Worm (Caenorhabditis elegans) whole organism, L1 larva: ENCODE data around the gene F26F4.8.

Experiments used
- F16B12.6 ChIP-seq: fragments of 150-350 bp; optimal IDR thresholded peaks from 2 replicates; lab custom pipeline; 2014; ENCODE audit warnings: missing biosample characterization, missing genetic modification characterization
- aly-2 ChIP-seq: fragments of 150-350 bp; optimal IDR thresholded peaks from 2 replicates; lab custom pipeline; 2014; ENCODE audit warnings: missing biosample characterization, missing genetic modification characterization
- ama-1 ChIP-seq: fragments of 150-350 bp; optimal IDR thresholded peaks from 2 replicates; lab custom pipeline; 2014
- blmp-1 ChIP-seq: fragments of 150-350 bp; optimal IDR thresholded peaks from 2 replicates; lab custom pipeline; 2014; ENCODE audit warnings: missing biosample characterization, missing genetic modification characterization
- ceh-63 ChIP-seq: fragments of 200-800 bp; sonication (Bioruptor generic); optimal IDR thresholded peaks from 2 replicates; lab custom pipeline; 2018; ENCODE audit warnings: mild to moderate bottlenecking, missing genetic modification characterization, missing compliant biosample characterization
- ceh-8 ChIP-seq: fragments of 200-800 bp; sonication (Bioruptor generic); optimal IDR thresholded peaks from 2 replicates; lab custom pipeline; 2018; ENCODE audit warnings: mild to moderate bottlenecking, missing genetic modification characterization, moderate library complexity, missing compliant biosample characterization
- ceh-82 ChIP-seq, 3 experiments: fragments of 150-350 bp in 1 of 3; sonication (generic microtip) in 2 of 3; optimal IDR thresholded peaks; 2 replicates each; lab custom pipeline; 2014 to 2017; ENCODE audit warnings: missing biosample characterization in 3 of 3, missing genetic modification characterization in 3 of 3
- ceh-90 ChIP-seq: sonication (generic microtip); optimal IDR thresholded peaks from 2 replicates; lab custom pipeline; 2016; ENCODE audit warnings: missing genetic modification characterization, missing compliant biosample characterization
- efl-1 ChIP-seq, 4 experiments: fragments of 150-350 bp; optimal IDR thresholded peaks in 3 of 4; peaks in 1 of 4; 1 replicate in 1 of 4; 2 replicates in 3 of 4; lab custom pipeline; 2014; ENCODE audit warnings: missing biosample characterization in 2 of 4, missing genetic modification characterization in 2 of 4, missing genetic modification reagents in 2 of 4
- fkh-4 ChIP-seq: sonication (generic microtip); optimal IDR thresholded peaks from 2 replicates; lab custom pipeline; 2016; ENCODE audit warnings: missing compliant biosample characterization, missing genetic modification characterization, borderline replicate concordance
- fkh-8 ChIP-seq: sonication (generic microtip); optimal IDR thresholded peaks from 2 replicates; lab custom pipeline; 2016; ENCODE audit warnings: mild to moderate bottlenecking, missing genetic modification characterization, missing compliant biosample characterization
- fos-1 ChIP-seq: fragments of 150-350 bp; optimal IDR thresholded peaks from 2 replicates; lab custom pipeline; 2014; ENCODE audit warnings: missing biosample characterization, missing genetic modification characterization
- hlh-4 ChIP-seq: sonication (generic microtip); optimal IDR thresholded peaks from 2 replicates; lab custom pipeline; 2016; ENCODE audit warnings: mild to moderate bottlenecking, missing genetic modification characterization, missing compliant biosample characterization
- hpl-2 ChIP-seq: fragments of 150-350 bp; optimal IDR thresholded peaks from 2 replicates; lab custom pipeline; 2014; ENCODE audit warnings: missing biosample characterization, missing genetic modification reagents, missing genetic modification characterization
- irx-1 ChIP-seq: sonication (generic microtip); optimal IDR thresholded peaks from 2 replicates; lab custom pipeline; 2016; ENCODE audit warnings: missing genetic modification characterization, missing compliant biosample characterization
- isw-1 ChIP-seq: fragments of 200-800 bp; sonication (Bioruptor generic); IDR thresholded peaks from 2 replicates; pipeline ENCODE4 v1.3.6; 2022; ENCODE audit warnings: missing genetic modification characterization, missing compliant biosample characterization
- jun-1 ChIP-seq: fragments of 150-350 bp; optimal IDR thresholded peaks from 2 replicates; lab custom pipeline; 2014; ENCODE audit warnings: missing biosample characterization, missing genetic modification reagents, missing genetic modification characterization
- lin-13 ChIP-seq: fragments of 150-350 bp; optimal IDR thresholded peaks from 2 replicates; lab custom pipeline; 2014; ENCODE audit warnings: missing biosample characterization, missing genetic modification reagents, missing genetic modification characterization
- lin-14 ChIP-seq: fragments of 200-800 bp; sonication (Bioruptor generic); optimal IDR thresholded peaks from 2 replicates; lab custom pipeline; 2018; ENCODE audit warnings: mild to moderate bottlenecking, missing genetic modification characterization, moderate library complexity, missing compliant biosample characterization
- lin-15B ChIP-seq: fragments of 150-350 bp; sonication (generic microtip); optimal IDR thresholded peaks from 3 replicates; lab custom pipeline; 2014; ENCODE audit warnings: missing biosample characterization, missing genetic modification characterization
- lin-35 ChIP-seq, 2 experiments: fragments of 150-350 bp; optimal IDR thresholded peaks; 2 replicates each; lab custom pipeline; 2014; ENCODE audit warnings: missing biosample characterization in 2 of 2, missing genetic modification characterization in 2 of 2, missing genetic modification reagents in 2 of 2
- lir-3 ChIP-seq: sonication (generic microtip); optimal IDR thresholded peaks from 2 replicates; lab custom pipeline; 2016; ENCODE audit warnings: mild to moderate bottlenecking, missing genetic modification characterization, moderate library complexity, missing compliant biosample characterization; ENCODE audit not compliant: poor library complexity
- lsy-2 ChIP-seq, 2 experiments: fragments of 150-350 bp; optimal IDR thresholded peaks; 2 replicates each; lab custom pipeline; 2014; ENCODE audit warnings: missing biosample characterization in 2 of 2, missing genetic modification characterization in 2 of 2
- mab-9 ChIP-seq: fragments of 200-800 bp; sonication (Bioruptor generic); IDR thresholded peaks from 2 replicates; pipeline ENCODE4 v1.3.6; 2022; ENCODE audit warnings: missing genetic modification reagents, missing genetic modification characterization, missing compliant biosample characterization
- mef-2 ChIP-seq: fragments of 150-350 bp; optimal IDR thresholded peaks from 2 replicates; lab custom pipeline; 2014; ENCODE audit warnings: missing biosample characterization, missing genetic modification characterization
- nhr-11 ChIP-seq: fragments of 150-350 bp; optimal IDR thresholded peaks from 2 replicates; lab custom pipeline; 2014; ENCODE audit warnings: missing biosample characterization, missing genetic modification characterization
- nhr-20 ChIP-seq: sonication (generic microtip); optimal IDR thresholded peaks from 2 replicates; lab custom pipeline; 2016; ENCODE audit warnings: mild to moderate bottlenecking, missing genetic modification characterization, missing compliant biosample characterization
- nhr-237 ChIP-seq: fragments of 150-350 bp; optimal IDR thresholded peaks from 2 replicates; lab custom pipeline; 2014; ENCODE audit warnings: missing biosample characterization, missing genetic modification characterization
- nhr-47 ChIP-seq: sonication (generic microtip); optimal IDR thresholded peaks from 2 replicates; lab custom pipeline; 2016; ENCODE audit warnings: mild to moderate bottlenecking, missing genetic modification characterization, moderate library complexity, missing compliant biosample characterization
- nhr-84 ChIP-seq: sonication (generic microtip); optimal IDR thresholded peaks from 2 replicates; lab custom pipeline; 2017; ENCODE audit warnings: missing biosample characterization, missing genetic modification characterization
- nhr-85 ChIP-seq: sonication (generic microtip); peaks from one replicate; lab custom pipeline; 2016; ENCODE audit warnings: missing genetic modification characterization, inconsistent platforms, missing compliant biosample characterization
- pag-3 ChIP-seq: sonication (generic microtip); optimal IDR thresholded peaks from 2 replicates; lab custom pipeline; 2017; ENCODE audit warnings: missing genetic modification characterization, mild to moderate bottlenecking, missing compliant biosample characterization, antibody characterized with exemption, borderline replicate concordance; ENCODE audit not compliant: insufficient read depth
- pax-3 ChIP-seq: fragments of 200-800 bp; sonication (Bioruptor generic); optimal IDR thresholded peaks from 2 replicates; lab custom pipeline; 2018; ENCODE audit warnings: mild to moderate bottlenecking, missing genetic modification characterization, moderate library complexity, missing compliant biosample characterization
- pqm-1 ChIP-seq: sonication (generic microtip); optimal IDR thresholded peaks from 3 replicates; lab custom pipeline; 2017; ENCODE audit warnings: missing biosample characterization, missing genetic modification characterization
- rnt-1 ChIP-seq: sonication (generic microtip); optimal IDR thresholded peaks from 2 replicates; lab custom pipeline; 2016; ENCODE audit warnings: mild to moderate bottlenecking, missing genetic modification characterization, moderate library complexity, missing compliant biosample characterization
- skn-1 ChIP-seq: fragments of 150-350 bp; optimal IDR thresholded peaks from 2 replicates; lab custom pipeline; 2014; ENCODE audit warnings: missing biosample characterization, missing genetic modification characterization
- snpc-4 ChIP-seq: fragments of 150-350 bp; optimal IDR thresholded peaks from 2 replicates; lab custom pipeline; 2014; ENCODE audit warnings: missing biosample characterization, missing genetic modification characterization
- sox-4 ChIP-seq: sonication (generic microtip); optimal IDR thresholded peaks from 2 replicates; lab custom pipeline; 2016; ENCODE audit warnings: missing genetic modification characterization, missing compliant biosample characterization
- sptf-1 ChIP-seq: fragments of 150-350 bp; optimal IDR thresholded peaks from 2 replicates; lab custom pipeline; 2014; ENCODE audit warnings: missing biosample characterization, missing genetic modification characterization
- sup-37 ChIP-seq: fragments of 200-800 bp; sonication (Bioruptor generic); optimal IDR thresholded peaks from 2 replicates; lab custom pipeline; 2018; ENCODE audit warnings: mild to moderate bottlenecking, missing genetic modification characterization, missing compliant biosample characterization
- swsn-7 ChIP-seq: sonication (generic microtip); optimal IDR thresholded peaks from 2 replicates; lab custom pipeline; 2016; ENCODE audit warnings: missing genetic modification characterization, missing compliant biosample characterization
- tbx-2 ChIP-seq: sonication (generic microtip); optimal IDR thresholded peaks from 2 replicates; lab custom pipeline; 2016; ENCODE audit warnings: missing genetic modification characterization, missing compliant biosample characterization
- unc-30 ChIP-seq: sonication (generic microtip); optimal IDR thresholded peaks from 2 replicates; lab custom pipeline; 2017; ENCODE audit warnings: missing biosample characterization, missing genetic modification characterization
- unc-86 ChIP-seq: sonication (generic microtip); optimal IDR thresholded peaks from 2 replicates; lab custom pipeline; 2016; ENCODE audit warnings: missing genetic modification characterization, missing compliant biosample characterization
- vab-15 ChIP-seq: sonication (generic microtip); optimal IDR thresholded peaks from 2 replicates; lab custom pipeline; 2017; ENCODE audit warnings: missing genotype, mild to moderate bottlenecking, missing genetic modification characterization, missing compliant biosample characterization
- xbp-1 ChIP-seq: sonication (generic microtip); optimal IDR thresholded peaks from 2 replicates; lab custom pipeline; 2016; ENCODE audit warnings: missing genetic modification characterization, missing compliant biosample characterization
- zag-1 ChIP-seq: fragments of 150-350 bp; optimal IDR thresholded peaks from 2 replicates; lab custom pipeline; 2014; ENCODE audit warnings: missing biosample characterization, missing genetic modification characterization
- zip-4 ChIP-seq: fragments of 200-800 bp; sonication (Bioruptor generic); optimal IDR thresholded peaks from 2 replicates; lab custom pipeline; 2018; ENCODE audit warnings: mild to moderate bottlenecking, missing genetic modification characterization, moderate library complexity, missing compliant biosample characterization
- ztf-4 ChIP-seq: fragments of 150-350 bp; optimal IDR thresholded peaks from 2 replicates; lab custom pipeline; 2014; ENCODE audit warnings: missing biosample characterization, missing genetic modification characterization

F26F4.8 gene

DNA sequence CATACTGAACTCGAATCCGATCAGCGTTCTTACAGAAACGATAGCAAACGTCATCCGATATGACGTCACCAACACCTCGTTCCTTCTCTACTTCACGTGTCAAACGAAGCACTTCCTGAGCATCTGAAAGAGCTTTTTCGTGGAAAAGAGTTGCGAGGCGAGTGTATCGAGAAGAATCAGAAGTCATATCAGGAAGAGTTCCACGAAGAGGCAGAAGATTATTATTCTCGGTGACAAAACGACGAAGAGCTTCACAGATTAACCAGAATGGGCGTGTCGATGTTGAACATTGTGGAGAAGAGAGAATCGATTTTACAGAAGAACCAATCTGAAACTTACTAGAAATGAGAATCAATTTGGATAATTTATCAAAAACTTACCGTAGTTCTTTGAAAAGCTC is 13.6 kb upstream of the F26F4.8 start:
- no peak for TF ChIP-seq swsn-7
- no peak for TF ChIP-seq nhr-11 (tag; lab: Kevin White, UChicago)
- no peak for TF ChIP-seq hlh-4 (tag; lab: Kevin White, UChicago)
- TF ChIP-seq pag-3 (tag; lab: Kevin White, UChicago) = no peak
- TF ChIP-seq nhr-20 = no peak
- TF ChIP-seq nhr-47 (tag; lab: Kevin White, UChicago) = no peak
- TF ChIP-seq ama-1 (lab: Kevin White, UChicago) = no peak
- no peak for TF ChIP-seq sup-37
- TF ChIP-seq fkh-8 (tag; lab: Kevin White, UChicago) = no peak
- no peak for TF ChIP-seq blmp-1 (tag; lab: Kevin White, UChicago)
- TF ChIP-seq snpc-4 (tag; lab: Kevin White, UChicago) = no peak
- TF ChIP-seq pax-3 (tag; lab: Kevin White, UChicago) = no peak
- TF ChIP-seq xbp-1 (tag; lab: Kevin White, UChicago) = no peak
- TF ChIP-seq fos-1 (tag; lab: Kevin White, UChicago) = no peak
- TF ChIP-seq vab-15 (tag; lab: Kevin White, UChicago) = no peak
- no peak for TF ChIP-seq irx-1 (tag; lab: Kevin White, UChicago)
- no peak for TF ChIP-seq nhr-237
- no peak for TF ChIP-seq lin-35 (GFP tag; optimal IDR thresholded peaks at IDR 0.05; lab: Kevin White, UChicago)

DNA sequence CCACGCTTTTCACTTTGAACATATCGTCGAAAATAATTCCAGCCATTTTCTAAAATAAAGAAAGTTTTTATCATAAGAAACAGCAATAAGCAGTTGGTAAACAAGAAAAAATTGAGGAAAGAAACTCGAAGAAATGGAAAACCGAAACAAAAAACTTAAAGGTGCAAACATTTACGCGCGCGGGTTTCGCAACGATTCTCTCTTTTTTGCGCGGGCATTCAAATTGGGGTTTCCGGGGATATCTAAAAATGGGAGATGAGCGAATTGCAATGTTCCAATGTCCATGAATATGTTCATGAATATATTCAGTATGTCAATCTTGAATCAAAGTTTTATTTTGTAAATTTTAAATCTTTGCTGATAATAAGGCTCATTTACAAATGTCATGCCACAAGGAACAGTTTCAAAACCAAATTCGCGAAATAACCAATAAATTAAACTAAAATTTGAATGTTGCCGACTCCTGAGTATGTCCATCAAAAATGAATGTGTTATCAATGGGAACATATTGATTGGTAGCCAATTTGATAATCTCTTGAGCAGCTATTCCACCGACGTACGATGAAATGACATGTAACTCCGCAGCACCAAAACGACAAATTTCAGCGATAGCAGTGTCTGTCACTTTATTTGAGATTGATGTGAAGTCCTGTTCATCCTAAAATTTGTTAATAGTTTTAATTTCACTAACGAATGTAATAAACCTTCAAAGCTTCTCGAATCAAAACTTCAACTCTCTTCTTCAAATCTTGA is 12.9 kb upstream of the F26F4.8 start, which contains the start of gene rpb-8:
Gene rpb-8, minus strand, starts transcription at position 49 of the 753 bp plus-strand sequence.
- no peak for TF ChIP-seq nhr-85
- TF ChIP-seq fkh-4 (tag; lab: Kevin White, UChicago) = no peak
- no peak for TF ChIP-seq nhr-237
- peak; percentile 27 for TF ChIP-seq ceh-90 (tag; lab: Kevin White, UChicago)
- TF ChIP-seq lin-13 (GFP tag; lab: Kevin White, UChicago) = peak; percentile 38
- no peak for TF ChIP-seq mef-2
- TF ChIP-seq ceh-8 (GFP tag; lab: Kevin White, UChicago) = no peak
- TF ChIP-seq ceh-63 (GFP tag; lab: Kevin White, UChicago) = no peak
- TF ChIP-seq rnt-1 = peak; percentile 74
- no peak for TF ChIP-seq unc-30 (tag; lab: Kevin White, UChicago)
- peak; percentile 38 for TF ChIP-seq tbx-2
- TF ChIP-seq snpc-4 (tag; lab: Kevin White, UChicago) = no peak
- TF ChIP-seq lin-15B (tag; lab: Kevin White, UChicago) = peak; percentile 46
- peak; percentile 77 for TF ChIP-seq blmp-1 (tag; lab: Kevin White, UChicago)
- TF ChIP-seq aly-2 = no peak
- peak; percentile 2; the same call in 1 of the 2 replicates for TF ChIP-seq isw-1
- peak; percentile 22 for TF ChIP-seq zip-4 (GFP tag; lab: Kevin White, UChicago)
- TF ChIP-seq nhr-84 (tag; lab: Kevin White, UChicago) = no peak
- peak; percentile 37 for TF ChIP-seq lir-3
- peak; percentile 29 for TF ChIP-seq swsn-7
- peak; percentile 19 for TF ChIP-seq hpl-2 (GFP tag; lab: Kevin White, UChicago)
- peak; percentile 53 for TF ChIP-seq skn-1
- TF ChIP-seq sox-4 = no peak
- no peak for TF ChIP-seq lin-14 (GFP tag; lab: Kevin White, UChicago)
- TF ChIP-seq efl-1 (optimal IDR thresholded peaks at IDR 0.05; lab: Kevin White, UChicago) = peak; percentile 87 to 93
- peak; percentile 93 to 99 for TF ChIP-seq efl-1 (GFP tag; optimal IDR thresholded peaks at IDR 0.05 in 1 of 2; lab: Kevin White, UChicago)
- peak in 2 of 3 experiments; percentile 28 to 71 for TF ChIP-seq ceh-82 (tag; optimal IDR thresholded peaks at IDR 0.05; lab: Kevin White, UChicago)
- TF ChIP-seq nhr-11 (tag; lab: Kevin White, UChicago) = no peak
- TF ChIP-seq nhr-20 = peak; percentile 45
- TF ChIP-seq zag-1 (tag; lab: Kevin White, UChicago) = no peak
- peak; percentile 56 to 80 for TF ChIP-seq lsy-2 (tag; optimal IDR thresholded peaks at IDR 0.05; lab: Kevin White, UChicago)
- TF ChIP-seq jun-1 (tag; lab: Kevin White, UChicago) = no peak
- no peak for TF ChIP-seq vab-15 (tag; lab: Kevin White, UChicago)
- no peak for TF ChIP-seq sptf-1 (tag; lab: Kevin White, UChicago)
- no peak for TF ChIP-seq unc-86
- no peak for TF ChIP-seq mab-9 (GFP tag; lab: Robert Waterston, UW)
- TF ChIP-seq irx-1 (tag; lab: Kevin White, UChicago) = peak; percentile 3
- no peak for TF ChIP-seq pag-3 (tag; lab: Kevin White, UChicago)
- TF ChIP-seq ztf-4 (tag; lab: Kevin White, UChicago) = peak; percentile 7
- TF ChIP-seq pqm-1 (tag; lab: Kevin White, UChicago) = no peak
- no peak for TF ChIP-seq F16B12.6 (tag; lab: Kevin White, UChicago)
